Worm (Caenorhabditis elegans) whole organism, early embryonic: Measurements from ENCODE around the gene F13E9.16.

Experiments
- B0310.2 ChIP-seq: sonication (generic microtip); optimal IDR thresholded peaks from 2 replicates; lab custom pipeline; 2016; ENCODE audit warnings: mild to moderate bottlenecking, missing genetic modification characterization, missing compliant biosample characterization
- F13C5.2 ChIP-seq: sonication (generic microtip); optimal IDR thresholded peaks from 2 replicates; lab custom pipeline; 2017; ENCODE audit warnings: mild to moderate bottlenecking, missing genetic modification characterization, inconsistent platforms, missing compliant biosample characterization
- aly-1 ChIP-seq: sonication (generic microtip); optimal IDR thresholded peaks from 2 replicates; lab custom pipeline; 2016; ENCODE audit warnings: missing genetic modification characterization, missing compliant biosample characterization
- ama-1 ChIP-seq: fragments of 150-350 bp; optimal IDR thresholded peaks from 2 replicates; lab custom pipeline; 2014
- ceh-13 ChIP-seq: fragments of 200-800 bp; sonication (Bioruptor generic); optimal IDR thresholded peaks from 2 replicates; lab custom pipeline; 2018; ENCODE audit warnings: mild to moderate bottlenecking, missing genetic modification characterization, missing compliant biosample characterization
- ceh-36 ChIP-seq: sonication (generic microtip); optimal IDR thresholded peaks from 2 replicates; lab custom pipeline; 2016; ENCODE audit warnings: missing genetic modification characterization, inconsistent platforms, missing compliant biosample characterization
- flt-1 ChIP-seq: fragments of 200-800 bp; sonication (Bioruptor generic); IDR thresholded peaks from 2 replicates; pipeline ENCODE4 v1.3.6; 2022; ENCODE audit warnings: missing genetic modification characterization, missing compliant biosample characterization
- hnd-1 ChIP-seq: sonication (generic microtip); optimal IDR thresholded peaks from 2 replicates; lab custom pipeline; 2016; ENCODE audit warnings: missing genetic modification characterization, missing compliant biosample characterization
- pes-1 ChIP-seq: fragments of 200-800 bp; sonication (Bioruptor generic); IDR thresholded peaks from 2 replicates; pipeline ENCODE4 v1.3.6; 2022; ENCODE audit warnings: missing genetic modification reagents, missing genetic modification characterization, missing compliant biosample characterization
- tbx-11 ChIP-seq: fragments of 200-800 bp; sonication (Bioruptor generic); IDR thresholded peaks from 2 replicates; pipeline ENCODE4 v1.3.6; 2022; ENCODE audit warnings: missing genetic modification characterization, missing compliant biosample characterization
- tbx-37 ChIP-seq: fragments of 200-800 bp; sonication (Bioruptor generic); conservative IDR thresholded peaks from 2 replicates; pipeline ENCODE4 v1.3.6; 2022; ENCODE audit warnings: missing genetic modification reagents, missing genetic modification characterization, missing compliant biosample characterization
- tra-4 ChIP-seq: sonication (generic microtip); optimal IDR thresholded peaks from 2 replicates; lab custom pipeline; 2017; ENCODE audit warnings: missing genetic modification characterization, missing compliant biosample characterization

DNA sequence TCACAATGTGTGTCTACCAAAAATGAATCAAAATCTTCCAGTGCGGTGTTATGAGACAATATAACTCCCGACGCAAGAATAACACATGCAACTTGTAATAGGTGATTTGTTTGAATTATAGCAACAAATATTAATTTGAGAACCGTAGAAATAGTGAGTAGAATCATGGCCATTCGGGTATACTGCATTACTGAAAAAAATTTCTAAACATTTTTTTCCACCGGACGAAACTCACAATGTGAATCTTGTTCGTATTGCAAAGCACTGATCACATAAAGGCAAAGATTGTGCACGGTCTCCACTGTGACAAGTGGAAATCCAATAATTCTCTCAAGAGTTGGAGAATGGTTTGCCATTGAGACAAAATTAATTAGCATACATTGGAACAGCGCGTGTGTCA lies 15.3 kb upstream of the F13E9.16 start:
- TF ChIP-seq F13C5.2 (tag; lab: Kevin White, UChicago) (no peak), hnd-1 (tag; lab: Kevin White, UChicago) (no peak), pes-1 (GFP tag; lab: Robert Waterston, UW) (no peak), ama-1 (no peak), tra-4 (tag; lab: Kevin White, UChicago) (no peak), aly-1 (tag; lab: Kevin White, UChicago) (no peak), ceh-13 (GFP tag; lab: Kevin White, UChicago) (no peak), tbx-37 (GFP tag; lab: Robert Waterston, UW) (no peak), flt-1 (GFP tag; lab: Robert Waterston, UW) (no peak), B0310.2 (tag; lab: Kevin White, UChicago) (no peak), tbx-11 (GFP tag; lab: Robert Waterston, UW) (no peak), ceh-36 (tag; lab: Kevin White, UChicago) (no peak)
